Worm (Caenorhabditis elegans) whole organism, late embryonic: ENCODE measurements around the gene T09A5.14.

ENCODE experiments used
- C38D4.7 ChIP-seq: fragments of 200-800 bp; sonication (Bioruptor generic); optimal IDR thresholded peaks from 2 replicates; lab custom pipeline; 2018; ENCODE audit warnings: mild to moderate bottlenecking, missing genetic modification characterization, moderate library complexity, missing compliant biosample characterization
- K02D7.2 ChIP-seq: sonication (generic microtip); optimal IDR thresholded peaks from 2 replicates; lab custom pipeline; 2017; ENCODE audit warnings: mild to moderate bottlenecking, missing genetic modification characterization, missing compliant biosample characterization
- K09A11.1 ChIP-seq: sonication (generic microtip); optimal IDR thresholded peaks from 2 replicates; lab custom pipeline; 2017; ENCODE audit warnings: antibody characterized with exemption, mild to moderate bottlenecking, missing genetic modification characterization, missing compliant biosample characterization; ENCODE audit not compliant: insufficient read depth
- T23F11.4 ChIP-seq: fragments of 200-800 bp; sonication (Bioruptor generic); optimal IDR thresholded peaks from 2 replicates; lab custom pipeline; 2018; ENCODE audit warnings: mild to moderate bottlenecking, missing genetic modification characterization, missing compliant biosample characterization
- Y22D7AL.16 ChIP-seq: sonication (generic microtip); optimal IDR thresholded peaks from 2 replicates; lab custom pipeline; 2016; ENCODE audit warnings: missing genetic modification characterization, missing compliant biosample characterization
- ahr-1 ChIP-seq: sonication (generic microtip); optimal IDR thresholded peaks from 2 replicates; lab custom pipeline; 2016; ENCODE audit warnings: missing genetic modification characterization, missing compliant biosample characterization
- ceh-22 ChIP-seq: sonication (generic microtip); optimal IDR thresholded peaks from 2 replicates; lab custom pipeline; 2017; ENCODE audit warnings: missing biosample characterization, missing genetic modification characterization
- ceh-34 ChIP-seq: sonication (generic microtip); optimal IDR thresholded peaks from 2 replicates; lab custom pipeline; 2016; ENCODE audit warnings: mild to moderate bottlenecking, missing genetic modification characterization, missing compliant biosample characterization
- ceh-6 ChIP-seq: fragments of 200-800 bp; sonication (Bioruptor generic); optimal IDR thresholded peaks from 2 replicates; lab custom pipeline; 2018; ENCODE audit warnings: mild to moderate bottlenecking, missing genetic modification characterization, missing compliant biosample characterization
- ceh-9 ChIP-seq: sonication (generic microtip); optimal IDR thresholded peaks from 2 replicates; lab custom pipeline; 2016; ENCODE audit warnings: mild to moderate bottlenecking, missing genetic modification characterization, inconsistent platforms, missing compliant biosample characterization
- che-1 ChIP-seq: sonication (generic microtip); optimal IDR thresholded peaks from 2 replicates; lab custom pipeline; 2016; ENCODE audit warnings: mild to moderate bottlenecking, missing genetic modification characterization, missing compliant biosample characterization
- dmd-4 ChIP-seq: sonication (generic microtip); optimal IDR thresholded peaks from 2 replicates; lab custom pipeline; 2016; ENCODE audit warnings: borderline replicate concordance, missing genetic modification characterization, missing compliant biosample characterization
- dve-1 ChIP-seq: sonication (generic microtip); optimal IDR thresholded peaks from 2 replicates; lab custom pipeline; 2017; ENCODE audit warnings: antibody characterized with exemption, mild to moderate bottlenecking, missing genetic modification characterization, missing compliant biosample characterization
- elt-2 ChIP-seq: sonication (generic microtip); optimal IDR thresholded peaks from 2 replicates; lab custom pipeline; 2016; ENCODE audit warnings: missing genetic modification reagents, missing genetic modification characterization, missing compliant biosample characterization
- elt-4 ChIP-seq: sonication (generic microtip); optimal IDR thresholded peaks from 2 replicates; lab custom pipeline; 2016; ENCODE audit warnings: missing genetic modification characterization, missing compliant biosample characterization
- ets-4 ChIP-seq: sonication (generic microtip); optimal IDR thresholded peaks from 2 replicates; lab custom pipeline; 2016; ENCODE audit warnings: missing genetic modification characterization, missing compliant biosample characterization
- eyg-1 ChIP-seq: sonication (generic microtip); optimal IDR thresholded peaks from 2 replicates; lab custom pipeline; 2016; ENCODE audit warnings: missing genotype, missing genetic modification characterization, missing compliant biosample characterization
- fkh-10 ChIP-seq: fragments of 150-350 bp; optimal IDR thresholded peaks from 2 replicates; lab custom pipeline; 2014; ENCODE audit warnings: missing biosample characterization, missing genetic modification reagents, missing genetic modification characterization
- gmeb-2 ChIP-seq: sonication (generic microtip); optimal IDR thresholded peaks from 2 replicates; lab custom pipeline; 2016; ENCODE audit warnings: missing genetic modification characterization, inconsistent platforms, missing compliant biosample characterization
- hlh-30 ChIP-seq: sonication (generic microtip); optimal IDR thresholded peaks from 2 replicates; lab custom pipeline; 2017; ENCODE audit warnings: antibody characterized with exemption, missing genetic modification characterization, missing compliant biosample characterization; ENCODE audit not compliant: insufficient read depth
- hlh-6 ChIP-seq: sonication (generic microtip); optimal IDR thresholded peaks from 2 replicates; lab custom pipeline; 2016; ENCODE audit warnings: missing genotype, missing genetic modification characterization, missing compliant biosample characterization
- hlh-8 ChIP-seq: sonication (generic microtip); optimal IDR thresholded peaks from 2 replicates; lab custom pipeline; 2016; ENCODE audit warnings: missing genotype, missing genetic modification characterization, missing compliant biosample characterization
- lim-6 ChIP-seq: sonication (generic microtip); optimal IDR thresholded peaks from 2 replicates; lab custom pipeline; 2016; ENCODE audit warnings: missing genetic modification characterization, missing compliant biosample characterization
- lin-11 ChIP-seq: fragments of 200-800 bp; sonication (Bioruptor generic); optimal IDR thresholded peaks from 2 replicates; lab custom pipeline; 2018; ENCODE audit warnings: mild to moderate bottlenecking, missing genetic modification characterization, missing compliant biosample characterization
- nfya-1 ChIP-seq: sonication (generic microtip); optimal IDR thresholded peaks from 2 replicates; lab custom pipeline; 2017; ENCODE audit warnings: missing genetic modification characterization, mild to moderate bottlenecking, missing compliant biosample characterization, antibody characterized with exemption, moderate library complexity
- nhr-11 ChIP-seq: fragments of 150-350 bp; optimal IDR thresholded peaks from 2 replicates; lab custom pipeline; 2014; ENCODE audit warnings: missing biosample characterization, missing genetic modification characterization
- nhr-232 ChIP-seq: sonication (generic microtip); optimal IDR thresholded peaks from 2 replicates; lab custom pipeline; 2016; ENCODE audit warnings: missing genetic modification characterization, missing compliant biosample characterization
- npax-4 ChIP-seq: sonication (generic microtip); optimal IDR thresholded peaks from 2 replicates; lab custom pipeline; 2016; ENCODE audit warnings: missing genetic modification characterization, missing compliant biosample characterization
- odd-2 ChIP-seq: sonication (generic microtip); optimal IDR thresholded peaks from 2 replicates; lab custom pipeline; 2017; ENCODE audit warnings: antibody characterized with exemption, mild to moderate bottlenecking, missing genetic modification characterization, missing compliant biosample characterization
- pat-9 ChIP-seq: fragments of 200-800 bp; sonication (Bioruptor generic); optimal IDR thresholded peaks from 2 replicates; lab custom pipeline; 2018; ENCODE audit warnings: mild to moderate bottlenecking, missing genetic modification characterization, moderate library complexity, missing compliant biosample characterization
- pax-1 ChIP-seq: fragments of 150-350 bp; optimal IDR thresholded peaks from 2 replicates; lab custom pipeline; 2014; ENCODE audit warnings: missing biosample characterization, missing genetic modification characterization
- pha-2 ChIP-seq: sonication (generic microtip); optimal IDR thresholded peaks from 2 replicates; lab custom pipeline; 2017; ENCODE audit warnings: mild to moderate bottlenecking, missing genetic modification characterization, missing compliant biosample characterization
- pqm-1 ChIP-seq: sonication (generic microtip); optimal IDR thresholded peaks from 2 replicates; lab custom pipeline; 2016; ENCODE audit warnings: missing genetic modification characterization, missing compliant biosample characterization
- sox-2 ChIP-seq: fragments of 200-800 bp; sonication (Bioruptor generic); IDR thresholded peaks from 2 replicates; pipeline ENCODE4 v1.3.6; 2022; ENCODE audit warnings: missing genetic modification reagents, missing genetic modification characterization, missing compliant biosample characterization
- sox-4 ChIP-seq: sonication (generic microtip); optimal IDR thresholded peaks from 2 replicates; lab custom pipeline; 2017; ENCODE audit warnings: mild to moderate bottlenecking, missing genetic modification characterization, inconsistent platforms, missing compliant biosample characterization
- syd-9 ChIP-seq: sonication (generic microtip); optimal IDR thresholded peaks from 2 replicates; lab custom pipeline; 2016; ENCODE audit warnings: mild to moderate bottlenecking, missing genetic modification characterization, moderate library complexity, missing compliant biosample characterization
- tbx-2 ChIP-seq: sonication (generic microtip); optimal IDR thresholded peaks from 2 replicates; lab custom pipeline; 2016; ENCODE audit warnings: missing genetic modification characterization, missing compliant biosample characterization
- tbx-7 ChIP-seq: sonication (generic microtip); optimal IDR thresholded peaks from 2 replicates; lab custom pipeline; 2016; ENCODE audit warnings: missing genotype, missing genetic modification characterization, missing compliant biosample characterization
- ztf-16 ChIP-seq: sonication (generic microtip); optimal IDR thresholded peaks from 2 replicates; lab custom pipeline; 2017; ENCODE audit warnings: missing genetic modification characterization, missing compliant biosample characterization

T09A5.14 gene

DNA sequence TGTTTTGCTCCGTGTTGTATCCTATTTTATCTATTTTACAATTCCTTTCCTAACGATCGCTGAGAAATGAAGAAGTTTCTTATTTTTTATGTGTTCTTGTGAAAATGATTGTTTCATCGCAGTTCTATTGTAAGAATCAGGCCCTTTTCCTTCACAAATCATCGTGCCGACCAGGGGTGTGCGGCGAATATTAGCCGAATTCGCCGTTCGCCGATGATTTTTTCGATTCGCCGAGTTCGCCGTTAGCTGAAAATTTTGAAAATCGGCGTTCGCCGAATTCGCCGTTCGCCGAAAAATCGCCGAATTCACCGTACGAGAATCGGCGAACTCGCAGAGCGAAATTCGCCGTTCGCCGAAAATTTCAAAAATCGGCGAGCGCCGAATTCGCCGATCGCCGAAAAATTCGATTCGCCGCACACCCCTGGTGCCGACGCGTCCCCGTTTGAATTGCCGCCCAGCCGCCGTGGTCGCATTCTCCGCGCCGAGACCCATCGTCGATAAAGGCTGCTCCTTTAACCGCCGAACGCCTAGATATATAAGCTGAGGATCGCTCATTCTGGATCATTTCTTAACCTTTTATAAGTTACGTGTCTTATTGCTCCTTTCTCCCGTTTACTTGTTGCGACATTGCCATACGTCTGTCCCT, 31.4 kb downstream of the T09A5.14 start:
- TF ChIP-seq syd-9 (tag; lab: Kevin White, UChicago) (no peak), lim-6 (tag; lab: Kevin White, UChicago) (no peak), K09A11.1 (tag; lab: Kevin White, UChicago) (peak; percentile 29), sox-4 (tag; lab: Kevin White, UChicago) (no peak), pax-1 (tag; lab: Kevin White, UChicago) (no peak), ceh-9 (tag; lab: Kevin White, UChicago) (no peak), ztf-16 (tag; lab: Kevin White, UChicago) (no peak), sox-2 (GFP tag; lab: Robert Waterston, UW) (no peak)

ce11 chrII:7864207-7864606, 32.1 kb downstream of the T09A5.14 start, which contains the start of gene ostb-1:
Gene ostb-1 (plus strand): TSS chrII:7864507.
- no peak for TF ChIP-seq pat-9
- no peak for TF ChIP-seq lim-6 (tag; lab: Kevin White, UChicago)
- TF ChIP-seq nfya-1 (tag; lab: Kevin White, UChicago), result peak; percentile 12
- TF ChIP-seq tbx-2 (tag; lab: Kevin White, UChicago), result no peak
- TF ChIP-seq hlh-6 (tag; lab: Kevin White, UChicago), result no peak
- TF ChIP-seq elt-2 (tag; lab: Kevin White, UChicago), result peak; percentile 15
- no peak for TF ChIP-seq nhr-232
- no peak for TF ChIP-seq ceh-22 (tag; lab: Kevin White, UChicago)
- TF ChIP-seq lin-11 (tag; lab: Kevin White, UChicago), result no peak
- TF ChIP-seq Y22D7AL.16, result no peak
- TF ChIP-seq tbx-7 (tag; lab: Kevin White, UChicago), result no peak
- TF ChIP-seq pqm-1 (tag; lab: Kevin White, UChicago), result no peak

DNA sequence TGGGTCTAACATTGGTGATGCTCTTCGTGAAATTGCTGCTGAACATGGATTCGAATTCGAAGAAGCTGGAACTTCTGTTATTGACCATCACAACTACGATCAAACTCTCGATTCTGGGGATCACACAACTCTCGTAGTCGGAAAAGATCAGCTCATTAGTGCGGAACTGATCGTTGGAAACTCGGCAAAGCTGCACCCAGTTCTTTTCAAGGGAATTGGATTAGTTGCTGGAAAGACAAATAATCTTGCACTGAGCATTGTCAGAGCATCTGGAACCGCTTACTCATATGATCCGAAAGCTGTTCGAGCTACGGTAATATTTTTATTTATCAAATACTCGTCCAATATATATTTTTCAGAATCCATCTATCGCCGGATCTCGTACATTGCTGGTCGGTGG, 32.7 kb downstream of the T09A5.14 start:
- TF ChIP-seq odd-2 (tag; lab: Kevin White, UChicago), result no peak
- TF ChIP-seq K02D7.2 (tag; lab: Kevin White, UChicago), result no peak
- TF ChIP-seq npax-4, result no peak
- TF ChIP-seq hlh-6 (tag; lab: Kevin White, UChicago), result no peak
- no peak for TF ChIP-seq ceh-22 (tag; lab: Kevin White, UChicago)
- TF ChIP-seq C38D4.7 (GFP tag; lab: Kevin White, UChicago), result no peak
- no peak for TF ChIP-seq sox-4 (tag; lab: Kevin White, UChicago)
- no peak for TF ChIP-seq che-1 (tag; lab: Kevin White, UChicago)
- TF ChIP-seq nfya-1 (tag; lab: Kevin White, UChicago), result no peak
- TF ChIP-seq K09A11.1 (tag; lab: Kevin White, UChicago), result no peak
- no peak for TF ChIP-seq ceh-34 (tag; lab: Kevin White, UChicago)

- TF ChIP-seq ets-4 (tag; lab: Kevin White, UChicago) (no peak), pha-2 (tag; lab: Kevin White, UChicago) (no peak), elt-2 (tag; lab: Kevin White, UChicago) (no peak), gmeb-2 (tag; lab: Kevin White, UChicago) (no peak), ztf-16 (tag; lab: Kevin White, UChicago) (no peak), eyg-1 (tag; lab: Kevin White, UChicago) (no peak), nhr-11 (tag; lab: Kevin White, UChicago) (peak; percentile 32)
Measured at ce11 chrII:7866081-7866480, 33.9 kb downstream of the T09A5.14 start.

- TF ChIP-seq syd-9 (tag; lab: Kevin White, UChicago), result no peak
- no peak for TF ChIP-seq ztf-16 (tag; lab: Kevin White, UChicago)
- no peak for TF ChIP-seq hlh-8 (tag; lab: Kevin White, UChicago)
- TF ChIP-seq C38D4.7 (GFP tag; lab: Kevin White, UChicago), result no peak
- TF ChIP-seq ceh-9 (tag; lab: Kevin White, UChicago), result no peak
- TF ChIP-seq elt-4 (tag; lab: Kevin White, UChicago), result no peak
- TF ChIP-seq dve-1 (tag; lab: Kevin White, UChicago), result no peak
- no peak for TF ChIP-seq fkh-10 (GFP tag; lab: Kevin White, UChicago)
- no peak for TF ChIP-seq nhr-232
- no peak for TF ChIP-seq ets-4 (tag; lab: Kevin White, UChicago)
- TF ChIP-seq hlh-30 (tag; lab: Kevin White, UChicago), result no peak
- no peak for TF ChIP-seq ceh-6
- no peak for TF ChIP-seq sox-4 (tag; lab: Kevin White, UChicago)
- no peak for TF ChIP-seq ahr-1 (tag; lab: Kevin White, UChicago)
- TF ChIP-seq T23F11.4 (GFP tag; lab: Kevin White, UChicago), result no peak
- TF ChIP-seq dmd-4 (tag; lab: Kevin White, UChicago), result no peak
Measured at ce11 chrII:7870062-7870461, 37.9 kb downstream of the T09A5.14 start, which contains the start of gene ztf-17. Gene ztf-17 (minus strand): TSS chrII:7870162.
